Worm (Caenorhabditis elegans): Measurements from ENCODE around the gene cdh-10.

Gene cdh-10

ce11 chrIV:2408437-2408836, 54.7 kb downstream of the cdh-10 start (continued):
- TF ChIP-seq zfp-3 (GFP tag; conservative IDR thresholded peaks at IDR 0.05) (peak; percentile 79), lim-7 (GFP tag; IDR thresholded peaks at IDR 0.05) (peak; percentile 79), F44E2.7 (GFP tag; IDR thresholded peaks at IDR 0.05) (peak; percentile 88; the same call in 1 of the 2 replicates), madf-5 (GFP tag; IDR thresholded peaks at IDR 0.05) (peak in 1 of 2 experiments; percentile 86; a peak in 2 of 4 replicates), lin-13 (GFP tag; optimal IDR thresholded peaks at IDR 0.05) (peak; percentile 95), lsy-2 (tag; optimal IDR thresholded peaks at IDR 0.05) (peak in 1 of 2 experiments; percentile 86), dmd-9 (GFP tag; IDR thresholded peaks at IDR 0.05) (peak; percentile 61; the same call in 1 of the 2 replicates), rbr-2 (tag; optimal IDR thresholded peaks at IDR 0.05) (peak; percentile 83), hlh-30 (tag; optimal IDR thresholded peaks at IDR 0.05; ENCODE audit: insufficient read depth) (peak; percentile 73), hmg-1.1 (GFP tag; IDR thresholded peaks at IDR 0.05) (peak; percentile 92), nhr-25 (tag; optimal IDR thresholded peaks at IDR 0.05; ENCODE audit: borderline replicate concordance, insufficient read depth) (peak; percentile 6), ceh-20 (GFP tag; IDR thresholded peaks at IDR 0.05) (peak; percentile 21; the same call in 1 of the 2 replicates), hlh-11 (tag; optimal IDR thresholded peaks at IDR 0.05) (peak; percentile 90), pqm-1 (tag; optimal IDR thresholded peaks at IDR 0.05) (no peak), zfp-2 (tag; optimal IDR thresholded peaks at IDR 0.05) (peak; percentile 56), pha-4 (GFP tag; IDR thresholded peaks at IDR 0.05) (peak; percentile 82), pha-4 (tag; optimal IDR thresholded peaks at IDR 0.05) (no peak), mxl-3 (GFP tag; optimal IDR thresholded peaks at IDR 0.05) (peak; percentile 70), tra-1 (GFP tag; IDR thresholded peaks at IDR 0.05) (peak; percentile 81), R02D3.7 (tag; optimal IDR thresholded peaks at IDR 0.05) (no peak), vab-7 (GFP tag; IDR thresholded peaks at IDR 0.05) (peak; percentile 86), arid-1 (GFP tag; conservative IDR thresholded peaks at IDR 0.05) (peak; percentile 80), ceh-82 (tag; optimal IDR thresholded peaks at IDR 0.05) (no peak), mdt-29 (GFP tag; IDR thresholded peaks at IDR 0.05) (peak; percentile 78; the same call in 1 of the 2 replicates), spr-3 (GFP tag; optimal IDR thresholded peaks at IDR 0.05) (peak; percentile 89), Y75B8A.6 (GFP tag; IDR thresholded peaks at IDR 0.05) (peak; percentile 71; the same call in 1 of the 2 replicates), D1046.2 (GFP tag; IDR thresholded peaks at IDR 0.05) (peak; percentile 81; the same call in 1 of the 2 replicates), gei-8 (GFP tag; optimal IDR thresholded peaks at IDR 0.05) (peak; percentile 92), nhr-42 (GFP tag; IDR thresholded peaks at IDR 0.05) (peak; percentile 79; the same call in 1 of the 2 replicates), daf-16 (GFP tag; optimal IDR thresholded peaks at IDR 0.05) (peak; percentile 75 to 81), daf-16 (tag; optimal IDR thresholded peaks at IDR 0.05) (peak; percentile 69), nhr-77 (tag; optimal IDR thresholded peaks at IDR 0.05) (peak; percentile 47), zip-11 (GFP tag; IDR thresholded peaks at IDR 0.05) (no peak), zag-1 (tag; optimal IDR thresholded peaks at IDR 0.05) (no peak), zip-2 (tag; optimal IDR thresholded peaks at IDR 0.05) (peak; percentile 26), fkh-10 (GFP tag; optimal IDR thresholded peaks at IDR 0.05) (peak; percentile 72), set-16 (GFP tag; IDR thresholded peaks at IDR 0.05) (peak; percentile 78), saeg-2 (GFP tag; IDR thresholded peaks at IDR 0.05) (no peak), egl-27 (tag; optimal IDR thresholded peaks at IDR 0.05) (no peak), aha-1 (tag) (peak; percentile 97), F26F4.8 (GFP tag; conservative IDR thresholded peaks at IDR 0.05) (no peak), mxl-2 (GFP tag; conservative IDR thresholded peaks at IDR 0.05) (0 out of 2 replicates have a peak, but pooled peaks have one; percentile 29), hif-1 (tag; optimal IDR thresholded peaks at IDR 0.05) (peak in 1 of 2 experiments; percentile 69), nhr-102 (tag; optimal IDR thresholded peaks at IDR 0.05) (peak; percentile 81), spr-1 (tag; optimal IDR thresholded peaks at IDR 0.05) (peak; percentile 79), daf-12 (tag; optimal IDR thresholded peaks at IDR 0.05) (no peak), attf-4 (tag; optimal IDR thresholded peaks at IDR 0.05) (no peak), ceh-28 (tag; optimal IDR thresholded peaks at IDR 0.05) (no peak), duxl-1 (tag; optimal IDR thresholded peaks at IDR 0.05; ENCODE audit: poor library complexity) (peak; percentile 56), php-3 (GFP tag; IDR thresholded peaks at IDR 0.05) (peak; percentile 66; the same call in 1 of the 2 replicates), nhr-10 (tag; optimal IDR thresholded peaks at IDR 0.05) (no peak)

All from whole organism, L4 larva.